Worm (Caenorhabditis elegans) whole organism, L4/young adult: ENCODE results near the gene C05G5.3.

Experiments
- W03F9.2 ChIP-seq: fragments of 150-350 bp; optimal IDR thresholded peaks from 2 replicates; lab custom pipeline; 2014; ENCODE audit warnings: missing biosample characterization, missing genetic modification characterization
- dao-5 ChIP-seq: sonication (generic microtip); optimal IDR thresholded peaks from 2 replicates; lab custom pipeline; 2016; ENCODE audit warnings: missing genotype, missing genetic modification characterization, moderate library complexity, missing compliant biosample characterization
- him-1 ChIP-seq: sonication (generic microtip); optimal IDR thresholded peaks from 2 replicates; lab custom pipeline; 2016; ENCODE audit warnings: missing genotype, missing genetic modification reagents, missing genetic modification characterization, missing compliant biosample characterization

- no peak for TF ChIP-seq him-1
- TF ChIP-seq W03F9.2 (tag; lab: Kevin White, UChicago), result no peak
- TF ChIP-seq dao-5 (tag; lab: Kevin White, UChicago), result no peak
Measured at ce11 chrX:14791195-14791739, 39.5 kb upstream of the C05G5.3 start.
